Worm (Caenorhabditis elegans): ENCODE data around the gene dop-2.

dop-2 gene

DNA sequence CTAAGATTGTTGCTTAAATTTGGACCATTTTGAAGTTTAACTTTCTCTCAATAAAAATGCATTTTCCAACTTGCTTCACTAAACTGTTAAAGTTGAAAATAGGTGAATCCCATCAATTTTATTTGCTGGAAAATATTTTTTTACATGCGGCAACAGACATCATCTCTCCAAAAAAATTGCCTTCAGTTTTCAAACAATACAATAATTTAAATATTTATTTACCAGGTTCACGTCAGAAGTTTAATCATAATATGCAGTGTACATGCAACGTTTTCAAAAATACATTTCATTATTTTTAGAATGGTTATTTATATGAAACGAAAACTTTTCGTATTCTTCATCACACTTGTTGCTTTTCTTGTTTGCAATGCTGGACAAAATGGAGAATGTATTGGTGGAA lies 22.6 kb downstream of the dop-2 start, which contains the start of gene T06E4.5:
Gene T06E4.5 (plus strand): TSS at position 301 of the 400 bp plus-strand sequence.
- TF ChIP-seq ZK546.5 (tag; optimal IDR thresholded peaks at IDR 0.05): no peak
- no peak for TF ChIP-seq nhr-21 (tag; optimal IDR thresholded peaks at IDR 0.05)
- no peak for TF ChIP-seq elt-1 (tag; optimal IDR thresholded peaks at IDR 0.05)
- TF ChIP-seq skn-1 (tag; optimal IDR thresholded peaks at IDR 0.05): no peak
- no peak for TF ChIP-seq unc-62 (GFP tag; optimal IDR thresholded peaks at IDR 0.05)
- TF ChIP-seq mab-5 (tag; optimal IDR thresholded peaks at IDR 0.05): no peak

DNA sequence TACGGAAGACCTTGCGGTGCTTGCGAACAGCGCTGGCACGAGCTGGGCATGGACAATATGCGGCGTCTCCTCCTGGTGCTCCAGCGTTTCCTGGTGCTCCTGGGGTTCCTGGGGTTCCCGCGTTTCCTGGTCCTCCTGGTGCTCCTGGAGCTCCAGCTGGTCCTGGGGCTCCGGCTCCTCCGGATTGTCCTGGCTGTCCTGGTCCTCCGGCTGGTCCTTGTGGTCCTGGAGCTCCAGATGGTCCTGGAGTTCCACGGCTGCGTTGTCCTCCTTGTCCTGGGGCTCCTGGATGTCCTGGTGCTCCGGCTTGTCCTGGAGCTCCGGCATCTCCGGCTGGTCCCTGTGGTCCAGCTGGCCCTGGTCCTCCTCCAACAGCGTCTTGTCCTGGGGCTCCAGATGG lies 24.0 kb downstream of the dop-2 start:
- TF ChIP-seq skn-1 (tag; optimal IDR thresholded peaks at IDR 0.05) (no peak), nhr-6 (tag; optimal IDR thresholded peaks at IDR 0.05) (no peak), sma-9 (GFP tag; optimal IDR thresholded peaks at IDR 0.05) (no peak), sma-9 (tag; optimal IDR thresholded peaks at IDR 0.05) (no peak), peb-1 (tag; optimal IDR thresholded peaks at IDR 0.05) (no peak), elt-1 (tag; optimal IDR thresholded peaks at IDR 0.05) (no peak), ama-1 (optimal IDR thresholded peaks at IDR 0.05) (no peak), nhr-12 (tag; optimal IDR thresholded peaks at IDR 0.05) (no peak), nhr-21 (tag; optimal IDR thresholded peaks at IDR 0.05) (no peak)

DNA sequence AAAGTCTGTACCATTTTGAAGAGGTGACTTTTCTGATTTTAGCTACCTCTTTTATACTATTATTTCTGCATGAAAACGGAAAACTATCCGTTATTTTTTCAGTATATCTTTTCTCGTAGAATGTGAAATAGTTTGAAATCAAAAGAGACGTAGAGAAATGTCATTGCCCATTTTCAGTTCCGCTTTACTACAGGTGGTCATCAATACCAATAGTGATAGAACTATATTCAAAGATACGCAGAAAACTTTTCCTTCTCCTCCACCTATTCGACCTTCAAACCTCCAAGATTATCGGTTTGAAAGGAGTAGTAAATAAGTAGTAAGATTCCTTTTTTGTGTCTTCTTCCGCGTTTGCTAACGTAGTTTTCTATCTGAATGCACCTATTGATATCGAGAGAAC lies 25.0 kb downstream of the dop-2 start, which contains the start of gene col-147:
Gene col-147 (minus strand): TSS at position 26 of the 400 bp plus-strand sequence.
- TF ChIP-seq nhr-23 (tag; optimal IDR thresholded peaks at IDR 0.05) (no peak), ceh-82 (tag; optimal IDR thresholded peaks at IDR 0.05) (no peak), unc-62 (GFP tag; optimal IDR thresholded peaks at IDR 0.05) (no peak), lsy-2 (tag; optimal IDR thresholded peaks at IDR 0.05) (no peak), fos-1 (tag; optimal IDR thresholded peaks at IDR 0.05) (peak; percentile 10), sma-9 (GFP tag; optimal IDR thresholded peaks at IDR 0.05) (peak; percentile 52), sma-9 (tag; optimal IDR thresholded peaks at IDR 0.05) (no peak), R02D3.7 (tag; optimal IDR thresholded peaks at IDR 0.05) (no peak), nhr-10 (tag; optimal IDR thresholded peaks at IDR 0.05) (no peak), nhr-6 (tag; optimal IDR thresholded peaks at IDR 0.05) (no peak), sem-4 (tag; optimal IDR thresholded peaks at IDR 0.05) (no peak), crh-2 (tag; optimal IDR thresholded peaks at IDR 0.05) (peak; percentile 34), lin-11 (tag; optimal IDR thresholded peaks at IDR 0.05) (no peak), nhr-129 (tag; optimal IDR thresholded peaks at IDR 0.05) (no peak), ztf-11 (tag; optimal IDR thresholded peaks at IDR 0.05) (no peak), Y55F3AM.14 (GFP tag; optimal IDR thresholded peaks at IDR 0.05) (no peak), snpc-4 (tag; optimal IDR thresholded peaks at IDR 0.05) (no peak), unc-39 (tag; optimal IDR thresholded peaks at IDR 0.05) (no peak), sma-3 (GFP tag; optimal IDR thresholded peaks at IDR 0.05) (peak; percentile 22), elt-1 (tag; optimal IDR thresholded peaks at IDR 0.05) (no peak), dmd-4 (tag; optimal IDR thresholded peaks at IDR 0.05) (no peak), zag-1 (tag; optimal IDR thresholded peaks at IDR 0.05) (no peak), nhr-21 (tag; optimal IDR thresholded peaks at IDR 0.05) (no peak), nhr-12 (tag; optimal IDR thresholded peaks at IDR 0.05) (no peak), mab-5 (tag; optimal IDR thresholded peaks at IDR 0.05) (no peak), gmeb-1 (tag; optimal IDR thresholded peaks at IDR 0.05) (no peak), C34F6.9 (tag; optimal IDR thresholded peaks at IDR 0.05) (no peak), lin-13 (GFP tag; optimal IDR thresholded peaks at IDR 0.05) (no peak), nhr-25 (tag; optimal IDR thresholded peaks at IDR 0.05) (peak; percentile 67), mdl-1 (tag; optimal IDR thresholded peaks at IDR 0.05) (no peak), egl-27 (tag; optimal IDR thresholded peaks at IDR 0.05) (no peak), blmp-1 (tag; optimal IDR thresholded peaks at IDR 0.05; ENCODE audit: insufficient read depth) (peak; percentile 73), F13H6.1 (tag; optimal IDR thresholded peaks at IDR 0.05) (no peak)

DNA sequence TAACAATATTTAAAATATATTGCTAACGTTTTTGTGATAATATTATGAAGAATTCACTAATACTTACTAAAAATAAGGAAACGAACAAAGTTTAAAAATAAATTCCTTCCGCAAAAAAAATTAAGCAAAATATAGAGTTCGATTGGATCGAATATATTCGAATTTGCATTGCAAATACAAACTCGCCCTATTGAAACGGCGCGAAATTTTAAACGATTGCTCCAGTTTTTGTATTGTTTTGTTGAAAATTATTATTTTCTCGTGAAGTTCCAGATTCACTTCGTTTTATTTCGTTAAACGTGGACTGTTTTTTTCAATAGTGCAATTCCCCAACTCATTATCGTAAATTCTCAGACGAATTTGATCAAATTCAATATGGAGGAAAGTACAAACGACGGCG lies 37.2 kb downstream of the dop-2 start, which contains the start of the genes atl-1 and hcp-2:
Gene atl-1 (minus strand): TSS at position 89 of the 400 bp plus-strand sequence.
Gene hcp-2 (plus strand): TSS at position 353 of the 400 bp plus-strand sequence.
- TF ChIP-seq nhr-6 (tag; optimal IDR thresholded peaks at IDR 0.05) (no peak), gmeb-1 (tag; optimal IDR thresholded peaks at IDR 0.05) (peak; percentile 45)

Data from whole organism, L2 larva.